Fruit fly (Drosophila melanogaster) whole organism, embryonic: Measurements from ENCODE around the gene CG14742.

Experiments used
- Atf-2 ChIP-seq: fragments of 200-800 bp; sonication (Bioruptor generic); optimal IDR thresholded peaks from 2 replicates; lab custom pipeline; 2016; ENCODE audit warnings: missing biosample characterization, missing genetic modification characterization
- Bgb ChIP-seq: fragments of 200-800 bp; sonication (Bioruptor generic); IDR thresholded peaks from 2 replicates; pipeline ENCODE4 v1.3.6; 2022; ENCODE audit warnings: missing biosample characterization, missing genetic modification characterization; ENCODE audit not compliant: partially characterized antibody
- Blimp-1 ChIP-seq: fragments of 200-800 bp; sonication (Bioruptor generic); optimal IDR thresholded peaks from 3 replicates; lab custom pipeline; 2018; ENCODE audit warnings: missing biosample characterization, missing genetic modification characterization, mild to moderate bottlenecking, moderate library complexity, missing genetic modification reagents
- CG10274 ChIP-seq: fragments of 200-800 bp; sonication (Bioruptor generic); optimal IDR thresholded peaks from 3 replicates; lab custom pipeline; 2017; ENCODE audit warnings: missing biosample characterization, mild to moderate bottlenecking, missing genetic modification characterization
- CG12155 ChIP-seq: fragments of 200-800 bp; sonication (Bioruptor generic); optimal IDR thresholded peaks from 3 replicates; lab custom pipeline; 2016; ENCODE audit warnings: missing biosample characterization, missing genetic modification characterization
- CG12299 ChIP-seq: fragments of 200-800 bp; sonication (Bioruptor generic); optimal IDR thresholded peaks from 2 replicates; lab custom pipeline; 2018; ENCODE audit warnings: missing biosample characterization, mild to moderate bottlenecking, missing genetic modification characterization
- CG15479 ChIP-seq: fragments of 200-800 bp; sonication (Bioruptor generic); optimal IDR thresholded peaks from 3 replicates; lab custom pipeline; 2019; ENCODE audit warnings: missing biosample characterization, mild to moderate bottlenecking, missing genetic modification characterization, moderate library complexity
- CG17385 ChIP-seq: fragments of 200-800 bp; sonication (Bioruptor generic); optimal IDR thresholded peaks from 3 replicates; lab custom pipeline; 2018; ENCODE audit warnings: missing biosample characterization, mild to moderate bottlenecking, missing genetic modification characterization
- CG1832 ChIP-seq: fragments of 200-800 bp; sonication (Bioruptor generic); optimal IDR thresholded peaks from 2 replicates; lab custom pipeline; 2017; ENCODE audit warnings: missing biosample characterization, mild to moderate bottlenecking, missing genetic modification characterization, inconsistent platforms
- CG18764 ChIP-seq: fragments of 200-800 bp; sonication (Bioruptor generic); optimal IDR thresholded peaks from 3 replicates; lab custom pipeline; 2016; ENCODE audit warnings: missing biosample characterization, missing genetic modification characterization
- CG2199 ChIP-seq: fragments of 200-800 bp; sonication (Bioruptor generic); IDR thresholded peaks from 3 replicates; pipeline ENCODE4 v1.3.6; 2022; ENCODE audit warnings: missing biosample characterization, missing genetic modification characterization
- CG2678 ChIP-seq: fragments of 200-800 bp; sonication (Bioruptor generic); optimal IDR thresholded peaks from 3 replicates; lab custom pipeline; 2019; ENCODE audit warnings: missing biosample characterization, mild to moderate bottlenecking, missing genetic modification characterization, moderate library complexity
- CG2875 ChIP-seq: fragments of 200-800 bp; sonication (Bioruptor generic); optimal IDR thresholded peaks from 2 replicates; lab custom pipeline; 2017; ENCODE audit warnings: missing biosample characterization, mild to moderate bottlenecking, missing genetic modification characterization, missing genetic modification reagents
- CG31388 ChIP-seq: fragments of 200-800 bp; sonication (Bioruptor generic); optimal IDR thresholded peaks from 2 replicates; lab custom pipeline; 2016; ENCODE audit warnings: missing biosample characterization, missing genetic modification characterization
- CG34422 ChIP-seq: fragments of 200-800 bp; sonication (Bioruptor generic); IDR thresholded peaks from 3 replicates; pipeline ENCODE4 v1.3.6; 2022; ENCODE audit warnings: missing biosample characterization, missing genetic modification characterization
- CG42726 ChIP-seq: fragments of 200-800 bp; sonication (Bioruptor generic); IDR thresholded peaks from 2 replicates; pipeline ENCODE4 v1.3.6; 2022; ENCODE audit warnings: missing biosample characterization, missing genetic modification characterization; ENCODE audit not compliant: partially characterized antibody
- CG6175 ChIP-seq: fragments of 200-800 bp; sonication (Bioruptor generic); IDR thresholded peaks from 3 replicates; pipeline ENCODE4 v1.3.6; 2022; ENCODE audit warnings: missing biosample characterization, missing genetic modification characterization
- CG6254 ChIP-seq: fragments of 200-800 bp; sonication (Bioruptor generic); optimal IDR thresholded peaks from 3 replicates; lab custom pipeline; 2017; ENCODE audit warnings: mild to moderate bottlenecking, missing biosample characterization, missing genetic modification reagents, missing genetic modification characterization
- CG6654 ChIP-seq: fragments of 200-800 bp; sonication (Bioruptor generic); optimal IDR thresholded peaks from 2 replicates; lab custom pipeline; 2017; ENCODE audit warnings: missing biosample characterization, mild to moderate bottlenecking, missing genetic modification characterization
- CG6813 ChIP-seq: fragments of 200-800 bp; sonication (Bioruptor generic); optimal IDR thresholded peaks from 2 replicates; lab custom pipeline; 2017; ENCODE audit warnings: missing biosample characterization, missing genetic modification characterization, mild to moderate bottlenecking, moderate library complexity, missing genetic modification reagents
- CG7987 ChIP-seq: fragments of 200-800 bp; sonication (Bioruptor generic); optimal IDR thresholded peaks from 2 replicates; lab custom pipeline; 2018; ENCODE audit warnings: missing biosample characterization, mild to moderate bottlenecking, missing genetic modification characterization, moderate library complexity
- Dip2 ChIP-seq: fragments of 200-800 bp; sonication (Bioruptor generic); IDR thresholded peaks from 2 replicates; pipeline ENCODE4 v1.3.6; 2022; ENCODE audit warnings: missing biosample characterization, missing genetic modification characterization
- H2.0 ChIP-seq: fragments of 200-800 bp; sonication (Bioruptor generic); IDR thresholded peaks from 2 replicates; pipeline ENCODE4 v1.3.6; 2022; ENCODE audit warnings: missing biosample characterization, missing genetic modification characterization
- HLH4C ChIP-seq: fragments of 200-800 bp; sonication (Bioruptor generic); IDR thresholded peaks from 3 replicates; pipeline ENCODE4 v1.3.6; 2022; ENCODE audit warnings: missing biosample characterization, missing genetic modification characterization; ENCODE audit not compliant: partially characterized antibody
- HmgZ ChIP-seq: fragments of 200-800 bp; sonication (Bioruptor generic); optimal IDR thresholded peaks from 2 replicates; lab custom pipeline; 2018; ENCODE audit warnings: missing biosample characterization, mild to moderate bottlenecking, missing genetic modification characterization
- Hr51 ChIP-seq, 2 experiments: fragments of 200-800 bp; sonication (Bioruptor generic); optimal IDR thresholded peaks; 2 replicates in 1 of 2; 3 replicates in 1 of 2; lab custom pipeline; 2016 to 2018; ENCODE audit warnings: missing biosample characterization in 2 of 2, missing genetic modification characterization in 2 of 2, mild to moderate bottlenecking in 1 of 2, moderate library complexity in 1 of 2
- Nf-YB ChIP-seq: fragments of 200-800 bp; sonication (Bioruptor generic); optimal IDR thresholded peaks from 3 replicates; lab custom pipeline; 2019; ENCODE audit warnings: missing biosample characterization, mild to moderate bottlenecking, missing genetic modification characterization, moderate library complexity
- Ravus ChIP-seq: fragments of 200-800 bp; sonication (Bioruptor generic); IDR thresholded peaks from 2 replicates; pipeline ENCODE4 v1.3.6; 2022; ENCODE audit warnings: missing biosample characterization, missing genetic modification characterization
- Sry-δ ChIP-seq: fragments of 200-800 bp; sonication (Bioruptor generic); optimal IDR thresholded peaks from 2 replicates; lab custom pipeline; 2016; ENCODE audit warnings: missing biosample characterization, missing genetic modification characterization
- ac ChIP-seq: fragments of 200-800 bp; sonication (Bioruptor generic); optimal IDR thresholded peaks from 3 replicates; lab custom pipeline; 2017; ENCODE audit warnings: missing biosample characterization, mild to moderate bottlenecking, missing genetic modification characterization
- aop ChIP-seq: fragments of 200-800 bp; sonication (Bioruptor generic); IDR thresholded peaks from 2 replicates; pipeline ENCODE4 v1.3.6; 2022; ENCODE audit warnings: missing biosample characterization, missing genetic modification characterization
- bsh ChIP-seq, 2 experiments: fragments of 200-800 bp; sonication (Bioruptor generic); optimal IDR thresholded peaks; 2 replicates each; lab custom pipeline; 2017 to 2018; ENCODE audit warnings: mild to moderate bottlenecking in 2 of 2, missing biosample characterization in 2 of 2, missing genetic modification characterization in 2 of 2, moderate library complexity in 1 of 2
- cad ChIP-seq: fragments of >200 bp; optimal IDR thresholded peaks from 2 replicates; lab custom pipeline; 2017; ENCODE audit warnings: missing biosample characterization, missing genetic modification characterization
- danr ChIP-seq: fragments of 200-800 bp; sonication (Bioruptor generic); IDR thresholded peaks from 2 replicates; pipeline ENCODE4 v1.3.6; 2022; ENCODE audit warnings: missing biosample characterization, missing genetic modification characterization
- dm ChIP-seq: fragments of 200-800 bp; sonication (Bioruptor generic); optimal IDR thresholded peaks from 3 replicates; lab custom pipeline; 2016; ENCODE audit warnings: missing biosample characterization, missing genetic modification characterization
- gt ChIP-seq: fragments of 200-800 bp; sonication (Bioruptor generic); IDR thresholded peaks from 2 replicates; pipeline ENCODE4 v1.3.6; 2022; ENCODE audit warnings: missing biosample characterization, missing genetic modification characterization
- insv ChIP-seq, 2 experiments: fragments of 200-800 bp; sonication (Bioruptor generic); optimal IDR thresholded peaks; 3 replicates each; lab custom pipeline; 2016 to 2018; ENCODE audit warnings: missing biosample characterization in 2 of 2, missing genetic modification characterization in 2 of 2
- lbe ChIP-seq: fragments of 200-800 bp; sonication (Bioruptor generic); optimal IDR thresholded peaks from 2 replicates; lab custom pipeline; 2016; ENCODE audit warnings: missing biosample characterization, mild to moderate bottlenecking, missing genetic modification characterization
- nau ChIP-seq: fragments of 200-800 bp; sonication (Bioruptor generic); optimal IDR thresholded peaks from 3 replicates; lab custom pipeline; 2017; ENCODE audit warnings: missing biosample characterization, mild to moderate bottlenecking, missing genetic modification characterization, missing genetic modification reagents
- odd ChIP-seq: fragments of 200-800 bp; sonication (Bioruptor generic); optimal IDR thresholded peaks from 2 replicates; lab custom pipeline; 2017; ENCODE audit warnings: missing biosample characterization, mild to moderate bottlenecking, missing genetic modification characterization
- org-1 ChIP-seq: fragments of 200-800 bp; sonication (Bioruptor generic); optimal IDR thresholded peaks from 2 replicates; lab custom pipeline; 2017; ENCODE audit warnings: missing biosample characterization, missing genetic modification characterization
- salm ChIP-seq: fragments of 200-800 bp; sonication (Bioruptor generic); optimal IDR thresholded peaks from 2 replicates; lab custom pipeline; 2018; ENCODE audit warnings: missing biosample characterization, mild to moderate bottlenecking, missing genetic modification characterization
- sd ChIP-seq: fragments of 200-800 bp; sonication (Bioruptor generic); optimal IDR thresholded peaks from 3 replicates; lab custom pipeline; 2018; ENCODE audit warnings: missing biosample characterization, mild to moderate bottlenecking, missing genetic modification characterization, moderate library complexity
- sens ChIP-seq: fragments of 200-800 bp; sonication (Bioruptor generic); peaks from one replicate; lab custom pipeline; 2016; ENCODE audit warnings: missing biosample characterization, missing genetic modification characterization
- sim ChIP-seq: fragments of 200-800 bp; sonication (Bioruptor generic); IDR thresholded peaks from 2 replicates; pipeline ENCODE4 v1.3.6; 2022; ENCODE audit warnings: missing biosample characterization, missing genetic modification characterization
- sna ChIP-seq: fragments of 200-800 bp; sonication (Bioruptor generic); IDR thresholded peaks from 2 replicates; pipeline ENCODE4 v1.3.6; 2022; ENCODE audit warnings: missing biosample characterization, missing genetic modification characterization; ENCODE audit not compliant: partially characterized antibody
- sqz ChIP-seq: fragments of 200-800 bp; sonication (Bioruptor generic); optimal IDR thresholded peaks from 3 replicates; lab custom pipeline; 2018; ENCODE audit warnings: missing biosample characterization, mild to moderate bottlenecking, missing genetic modification characterization
- sr ChIP-seq: fragments of 200-800 bp; sonication (Bioruptor generic); IDR thresholded peaks from 3 replicates; pipeline ENCODE4 v1.3.6; 2022; ENCODE audit warnings: missing biosample characterization, missing genetic modification characterization
- tap ChIP-seq: fragments of 200-800 bp; optimal IDR thresholded peaks from 3 replicates; lab custom pipeline; 2019; ENCODE audit warnings: missing biosample characterization, mild to moderate bottlenecking, missing genetic modification characterization, moderate library complexity
- tll ChIP-seq, 2 experiments: fragments of 200-800 bp in 1 of 2; fragments of >200 bp in 1 of 2; sonication (Bioruptor generic) in 1 of 2; optimal IDR thresholded peaks; 2 replicates each; lab custom pipeline; 2017 to 2019; ENCODE audit warnings: missing biosample characterization in 2 of 2, missing genetic modification characterization in 2 of 2, mild to moderate bottlenecking in 1 of 2, moderate library complexity in 1 of 2
- zfh1 ChIP-seq: fragments of 200-800 bp; sonication (Bioruptor generic); IDR thresholded peaks from 3 replicates; pipeline ENCODE4 v1.3.6; 2022; ENCODE audit warnings: missing biosample characterization, missing genetic modification characterization

Gene CG14742

DNA sequence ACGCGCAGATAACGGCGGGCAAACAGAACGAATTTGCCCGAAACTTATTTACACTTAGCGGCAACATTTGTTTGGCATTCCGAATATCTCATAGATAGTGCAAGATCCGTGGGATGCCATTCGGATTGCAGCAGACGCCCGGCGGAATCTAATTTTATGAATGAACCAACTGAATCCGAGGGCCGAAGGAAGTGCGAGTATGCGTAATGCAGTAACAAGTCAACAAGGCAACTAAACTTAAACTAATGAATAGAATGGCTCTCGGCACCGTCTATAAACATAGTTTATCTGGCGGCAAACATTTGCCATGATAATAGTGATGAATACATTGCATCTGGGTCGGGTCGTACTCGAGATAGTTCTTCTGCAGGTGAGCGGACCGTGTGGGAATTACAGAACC, 35.9 kb downstream of the CG14742 start (continued):
- TF ChIP-seq HmgZ (tag; lab: Kevin White, UChicago) = no peak
- no peak for TF ChIP-seq Nf-YB (GFP tag; lab: Kevin White, UChicago)
- no peak for TF ChIP-seq tap (tag; lab: Kevin White, UChicago)
- peak; percentile 4 for TF ChIP-seq CG2875 (GFP tag; lab: Kevin White, UChicago)
- no peak for TF ChIP-seq aop (GFP tag; lab: Robert Waterston, UW)
- no peak for TF ChIP-seq Hr51 (GFP tag; optimal IDR thresholded peaks at IDR 0.05; lab: Kevin White, UChicago)
- TF ChIP-seq Atf-2 (GFP tag; lab: Kevin White, UChicago) = no peak
- TF ChIP-seq lbe = no peak
- TF ChIP-seq CG10274 (GFP tag; lab: Kevin White, UChicago) = no peak
- no peak for TF ChIP-seq Bgb (GFP tag; lab: Robert Waterston, UW)
- TF ChIP-seq CG6254 (GFP tag; lab: Kevin White, UChicago) = no peak
- peak; percentile 22 for TF ChIP-seq org-1 (GFP tag; lab: Kevin White, UChicago)
- no peak for TF ChIP-seq CG6654 (GFP tag; lab: Kevin White, UChicago)
- TF ChIP-seq sd (tag; lab: Kevin White, UChicago) = peak; percentile 18
- TF ChIP-seq insv (GFP tag; optimal IDR thresholded peaks at IDR 0.05; lab: Kevin White, UChicago) = no peak
- no peak for TF ChIP-seq CG6175 (GFP tag; lab: Robert Waterston, UW)
- no peak for TF ChIP-seq CG31388
- TF ChIP-seq CG15479 = peak; percentile 53
- TF ChIP-seq danr = no peak
- no peak for TF ChIP-seq salm (tag; lab: Kevin White, UChicago)
- no peak for TF ChIP-seq dm (GFP tag; lab: Kevin White, UChicago)
- TF ChIP-seq CG42726 = no peak
- TF ChIP-seq odd (GFP tag; lab: Kevin White, UChicago) = peak; percentile 19
- no peak for TF ChIP-seq CG12299 (tag; lab: Kevin White, UChicago)
- no peak for TF ChIP-seq Ravus (GFP tag; lab: Robert Waterston, UW)
- peak; percentile 26 for TF ChIP-seq CG2678 (tag; lab: Kevin White, UChicago)
- TF ChIP-seq nau (GFP tag; lab: Kevin White, UChicago) = no peak
- no peak for TF ChIP-seq gt (GFP tag; lab: Robert Waterston, UW)
- no peak for TF ChIP-seq Blimp-1 (GFP tag; lab: Kevin White, UChicago)
- TF ChIP-seq Dip2 (GFP tag; lab: Robert Waterston, UW) = no peak
- no peak for TF ChIP-seq CG34422 (GFP tag; lab: Robert Waterston, UW)
- TF ChIP-seq CG17385 (GFP tag; lab: Kevin White, UChicago) = no peak
- peak in 1 of 2 experiments; percentile 19 for TF ChIP-seq bsh (GFP tag; optimal IDR thresholded peaks at IDR 0.05; lab: Kevin White, UChicago)
- peak; percentile 5 for TF ChIP-seq ac
- TF ChIP-seq sens (GFP tag; lab: Kevin White, UChicago) = peak; percentile 71
- TF ChIP-seq sqz (GFP tag; lab: Kevin White, UChicago) = no peak
- TF ChIP-seq cad = no peak
- no peak for TF ChIP-seq sr (GFP tag; lab: Robert Waterston, UW)
- no peak for TF ChIP-seq CG12155 (GFP tag; lab: Kevin White, UChicago)
- no peak for TF ChIP-seq HLH4C
- TF ChIP-seq Sry-δ (GFP tag; lab: Kevin White, UChicago) = no peak
- no peak for TF ChIP-seq CG2199 (GFP tag; lab: Robert Waterston, UW)
- no peak for TF ChIP-seq H2.0 (GFP tag; lab: Robert Waterston, UW)
- TF ChIP-seq tll (GFP tag; optimal IDR thresholded peaks at IDR 0.05; lab: Kevin White, UChicago) = peak in 1 of 2 experiments; percentile 8
- no peak for TF ChIP-seq CG7987 (GFP tag; lab: Kevin White, UChicago)
- no peak for TF ChIP-seq sim
- TF ChIP-seq CG6813 (GFP tag; lab: Kevin White, UChicago) = no peak
- no peak for TF ChIP-seq sna (GFP tag; lab: Robert Waterston, UW)
- 0 out of 3 replicates have a peak, but pooled peaks have one; percentile 7 for TF ChIP-seq zfh1 (GFP tag; lab: Robert Waterston, UW)
- TF ChIP-seq CG18764 (GFP tag; lab: Kevin White, UChicago) = no peak
- no peak for TF ChIP-seq CG1832
